Worm (Caenorhabditis elegans) whole organism, L2 larva: ENCODE data around the gene flp-21.

Experiments
- F13H6.1 ChIP-seq: sonication (generic microtip); optimal IDR thresholded peaks from 2 replicates; lab custom pipeline; 2016; ENCODE audit warnings: missing genetic modification characterization, missing compliant biosample characterization
- lsy-2 ChIP-seq, 2 experiments: fragments of 150-350 bp in 1 of 2; sonication (generic microtip) in 1 of 2; optimal IDR thresholded peaks; 2 replicates each; lab custom pipeline; 2014 to 2017; ENCODE audit warnings: missing biosample characterization in 2 of 2, missing genetic modification characterization in 2 of 2
- mdl-1 ChIP-seq, 2 experiments: fragments of 150-350 bp in 1 of 2; sonication (generic microtip) in 1 of 2; optimal IDR thresholded peaks; 2 replicates each; lab custom pipeline; 2017; ENCODE audit warnings: missing biosample characterization in 2 of 2, missing genetic modification characterization in 2 of 2
- nhr-11 ChIP-seq: fragments of 150-350 bp; optimal IDR thresholded peaks from 2 replicates; lab custom pipeline; 2014; ENCODE audit warnings: missing biosample characterization, missing genetic modification characterization
- nhr-12 ChIP-seq: fragments of 150-350 bp; optimal IDR thresholded peaks from 2 replicates; lab custom pipeline; 2014; ENCODE audit warnings: missing biosample characterization, missing genetic modification characterization
- nhr-129 ChIP-seq: fragments of 150-350 bp; optimal IDR thresholded peaks from 2 replicates; lab custom pipeline; 2014; ENCODE audit warnings: missing biosample characterization, missing genetic modification characterization
- nhr-21 ChIP-seq: fragments of 150-350 bp; optimal IDR thresholded peaks from 2 replicates; lab custom pipeline; 2014; ENCODE audit warnings: missing biosample characterization, missing genetic modification characterization
- nhr-77 ChIP-seq: fragments of 150-350 bp; optimal IDR thresholded peaks from 2 replicates; lab custom pipeline; 2014; ENCODE audit warnings: missing biosample characterization, missing genetic modification characterization
- zag-1 ChIP-seq: fragments of 150-350 bp; optimal IDR thresholded peaks from 2 replicates; lab custom pipeline; 2014; ENCODE audit warnings: missing biosample characterization, missing genetic modification characterization
- ztf-4 ChIP-seq: fragments of 150-350 bp; optimal IDR thresholded peaks from 2 replicates; lab custom pipeline; 2014; ENCODE audit warnings: missing biosample characterization, missing genetic modification characterization

DNA sequence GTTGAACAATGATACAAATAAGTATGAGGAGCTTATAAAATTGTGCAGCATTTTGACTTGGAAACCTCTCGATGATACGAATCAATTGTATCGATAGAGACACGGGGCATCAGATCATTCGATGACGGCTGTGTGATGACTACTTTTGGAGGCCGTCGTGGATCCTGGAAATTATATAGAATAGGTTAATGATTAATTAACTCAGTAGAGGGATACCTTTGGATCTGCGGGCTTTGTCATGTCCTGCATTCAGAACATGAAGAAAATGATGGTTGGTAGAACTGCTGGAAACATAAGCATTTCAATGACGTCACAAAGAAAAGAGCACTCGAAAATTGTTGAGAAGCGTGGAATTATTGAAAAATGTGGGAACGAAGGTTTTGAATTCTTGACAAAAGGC lies 21.4 kb downstream of the flp-21 start, which contains the start of gene ZK742.6:
- TF ChIP-seq nhr-12 (tag; lab: Kevin White, UChicago) = no peak
- TF ChIP-seq nhr-77 (tag; lab: Kevin White, UChicago) = no peak
- no peak for TF ChIP-seq nhr-11 (tag; lab: Kevin White, UChicago)
- TF ChIP-seq zag-1 (tag; lab: Kevin White, UChicago) = no peak
- no peak for TF ChIP-seq ztf-4 (tag; lab: Kevin White, UChicago)
- TF ChIP-seq nhr-21 (tag; lab: Kevin White, UChicago) = no peak
- no peak for TF ChIP-seq nhr-129 (tag; lab: Kevin White, UChicago)
- no peak for TF ChIP-seq F13H6.1 (tag; lab: Kevin White, UChicago)
- TF ChIP-seq lsy-2 (tag; optimal IDR thresholded peaks at IDR 0.05; lab: Kevin White, UChicago) = no peak
- no peak for TF ChIP-seq mdl-1 (tag; optimal IDR thresholded peaks at IDR 0.05; lab: Kevin White, UChicago)
